Worm (Caenorhabditis elegans): ENCODE results near the gene ZK1236.1.
A peak's percentile ranks its signal among the peaks of the same experiment; 100 is the strongest.

Gene ZK1236.1

DNA sequence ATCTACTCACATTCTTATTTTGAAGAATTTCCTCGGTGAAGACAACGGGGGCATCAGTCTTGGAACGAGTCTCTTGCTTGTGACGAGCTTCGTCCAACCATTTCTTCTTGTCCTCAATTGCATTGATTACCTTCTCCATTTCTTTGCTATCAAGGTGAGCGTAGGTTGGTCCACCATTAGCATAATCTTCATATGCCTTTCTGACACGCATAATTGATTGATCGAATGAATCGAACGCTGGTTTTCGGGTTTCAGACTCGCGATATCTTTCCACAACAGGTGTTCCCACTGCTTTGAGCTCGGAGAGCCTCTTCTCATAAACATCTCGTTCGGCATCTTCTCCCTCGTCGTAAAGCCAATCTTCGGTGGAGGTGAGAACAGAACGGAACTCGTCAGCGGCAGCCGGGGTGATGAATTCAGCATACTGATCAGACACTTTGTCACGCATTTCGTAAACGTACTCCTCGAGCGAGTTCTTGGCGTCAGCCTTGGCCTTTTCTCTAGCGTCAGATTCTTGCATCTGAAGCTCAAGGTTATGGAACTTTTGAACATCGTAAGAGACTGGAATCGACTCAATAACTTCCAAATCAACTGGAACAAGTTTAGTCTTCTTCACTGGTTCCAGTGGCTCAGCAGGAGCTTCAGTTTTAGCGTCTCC, 15.5 kb downstream of the ZK1236.1 start:
- TF ChIP-seq W03F9.2 (tag; optimal IDR thresholded peaks at IDR 0.05) (no peak), dao-5 (tag; optimal IDR thresholded peaks at IDR 0.05) (no peak), him-1 (tag; optimal IDR thresholded peaks at IDR 0.05) (no peak)

ce11 chrIII:8446061-8446460, 17.0 kb downstream of the ZK1236.1 start:
- TF ChIP-seq him-1 (tag; optimal IDR thresholded peaks at IDR 0.05) (no peak), dao-5 (tag; optimal IDR thresholded peaks at IDR 0.05) (no peak), W03F9.2 (tag; optimal IDR thresholded peaks at IDR 0.05) (no peak)

DNA sequence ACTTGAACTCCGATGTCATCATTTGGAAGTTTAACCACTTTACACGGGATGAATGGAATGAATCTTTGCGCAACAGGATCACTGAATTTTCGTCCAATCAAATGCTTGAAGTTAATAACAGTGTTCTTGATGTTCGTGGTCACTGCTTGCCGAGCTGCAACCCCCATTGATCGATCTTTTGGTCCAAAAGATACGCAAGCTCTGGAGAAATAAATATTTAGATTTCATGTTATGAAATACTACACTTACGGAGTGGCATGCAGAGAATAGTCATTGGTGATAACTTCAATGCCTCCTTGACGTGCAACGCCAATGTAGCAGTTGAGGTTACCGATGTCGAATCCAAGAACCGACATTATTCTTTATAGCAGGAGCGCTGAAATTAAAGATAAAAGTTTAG, 17.4 kb downstream of the ZK1236.1 start, which contains the start of gene hsp-110:
hsp-110 (minus strand) TSS at position 376 of the 400 bp plus-strand sequence.
- TF ChIP-seq dao-5 (tag; optimal IDR thresholded peaks at IDR 0.05) = no peak
- no peak for TF ChIP-seq W03F9.2 (tag; optimal IDR thresholded peaks at IDR 0.05)
- no peak for TF ChIP-seq him-1 (tag; optimal IDR thresholded peaks at IDR 0.05)

- TF ChIP-seq him-1 (tag; optimal IDR thresholded peaks at IDR 0.05) (peak; percentile 58), W03F9.2 (tag; optimal IDR thresholded peaks at IDR 0.05) (peak; percentile 96), dao-5 (tag; optimal IDR thresholded peaks at IDR 0.05) (no peak)
These were observed 17.9 kb downstream of the ZK1236.1 start, which contains the start of gene rpn-3 for ce11 chrIII:8446940-8447403. Gene rpn-3, plus strand, starts transcription at chrIII:8447353.

DNA sequence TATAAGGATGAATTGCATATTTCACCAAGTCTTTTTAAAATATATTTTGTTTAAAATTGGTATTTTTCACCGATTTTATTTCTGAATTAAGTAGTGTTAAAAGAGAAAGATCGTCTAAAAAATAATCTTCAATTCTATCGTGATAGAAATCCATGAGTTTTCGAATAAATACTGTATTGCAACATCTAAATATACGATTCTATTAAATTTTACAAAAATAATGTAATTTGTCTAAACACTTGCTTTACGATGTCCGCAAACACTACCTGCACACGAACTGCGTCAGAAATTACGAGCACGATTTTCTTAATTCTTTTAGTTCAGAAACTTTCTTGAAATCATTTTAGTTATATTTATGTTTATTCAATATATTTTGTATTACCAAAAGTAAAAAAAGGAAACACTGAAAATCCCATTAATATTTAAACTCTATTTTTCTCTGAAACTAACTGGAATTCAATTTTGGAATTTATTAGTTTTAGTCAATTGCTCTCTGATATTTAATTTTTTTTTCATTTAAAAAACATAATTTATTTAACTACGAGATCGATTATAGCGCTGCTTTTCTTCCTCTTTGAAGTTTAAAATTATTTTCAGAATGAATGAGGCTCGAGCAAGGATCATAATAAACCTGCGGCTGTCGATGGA, 20.2 kb downstream of the ZK1236.1 start, which contains the start of gene mrpl-32:
mrpl-32 (plus strand) TSS at position 598 of the 648 bp plus-strand sequence.
- TF ChIP-seq W03F9.2 (tag; optimal IDR thresholded peaks at IDR 0.05) (peak; percentile 61), dao-5 (tag; optimal IDR thresholded peaks at IDR 0.05) (no peak), him-1 (tag; optimal IDR thresholded peaks at IDR 0.05) (no peak)

ce11 chrIII:8450494-8450893, 21.4 kb downstream of the ZK1236.1 start:
- TF ChIP-seq dao-5 (tag; optimal IDR thresholded peaks at IDR 0.05) = no peak
- TF ChIP-seq him-1 (tag; optimal IDR thresholded peaks at IDR 0.05) = no peak
- no peak for TF ChIP-seq W03F9.2 (tag; optimal IDR thresholded peaks at IDR 0.05)

DNA sequence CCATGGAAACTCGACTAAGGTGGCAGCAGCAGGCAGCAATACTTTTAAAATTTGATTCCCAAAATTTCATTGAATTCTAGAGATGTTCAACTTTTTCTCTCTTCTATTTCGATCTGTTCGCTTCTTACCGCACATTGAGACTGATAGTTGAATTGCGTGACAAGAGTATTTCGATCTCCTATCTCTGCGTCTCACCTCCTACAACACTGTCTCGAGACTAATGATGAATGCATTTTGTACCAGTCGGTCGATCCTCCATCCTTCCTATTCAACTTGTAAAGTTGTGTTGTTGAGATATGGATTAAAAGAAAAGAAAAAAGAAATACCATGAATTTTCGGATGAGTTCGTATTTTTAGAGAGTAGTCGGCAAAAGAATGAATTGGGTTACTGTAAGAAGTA, 22.1 kb downstream of the ZK1236.1 start:
- no peak for TF ChIP-seq dao-5 (tag; optimal IDR thresholded peaks at IDR 0.05)
- TF ChIP-seq W03F9.2 (tag; optimal IDR thresholded peaks at IDR 0.05) = no peak
- TF ChIP-seq him-1 (tag; optimal IDR thresholded peaks at IDR 0.05) = no peak

ce11 chrIII:8457605-8458004, 28.5 kb downstream of the ZK1236.1 start:
- TF ChIP-seq dao-5 (tag; optimal IDR thresholded peaks at IDR 0.05) (no peak), W03F9.2 (tag; optimal IDR thresholded peaks at IDR 0.05) (no peak), him-1 (tag; optimal IDR thresholded peaks at IDR 0.05) (no peak)

- no peak for TF ChIP-seq W03F9.2 (tag; optimal IDR thresholded peaks at IDR 0.05)
- no peak for TF ChIP-seq him-1 (tag; optimal IDR thresholded peaks at IDR 0.05)
- no peak for TF ChIP-seq dao-5 (tag; optimal IDR thresholded peaks at IDR 0.05)
These were observed 32.3 kb downstream of the ZK1236.1 start for ce11 chrIII:8461410-8461809.

DNA sequence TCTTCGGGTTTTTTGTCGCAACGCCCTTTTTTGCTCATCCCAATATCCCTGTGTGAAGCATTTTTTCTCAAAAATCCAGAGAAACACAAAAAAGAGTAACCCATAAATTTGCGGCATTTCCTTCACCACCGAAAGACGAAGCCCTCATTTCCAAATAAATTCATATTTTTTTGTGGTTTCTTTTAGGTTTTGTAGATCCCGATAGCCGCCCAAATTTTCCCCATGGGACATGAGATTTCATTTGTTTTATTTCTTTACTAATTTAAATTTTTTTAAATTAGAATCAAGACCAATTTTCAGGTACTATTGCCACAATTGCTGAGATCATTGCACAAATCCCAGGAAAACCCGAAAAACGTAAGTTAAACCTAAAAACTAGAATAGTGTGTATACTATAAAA, 37.6 kb downstream of the ZK1236.1 start, which contains the start of gene mig-39:
mig-39 (plus strand) TSS at position 301 of the 400 bp plus-strand sequence.
- TF ChIP-seq W03F9.2 (tag; optimal IDR thresholded peaks at IDR 0.05) (no peak), him-1 (tag; optimal IDR thresholded peaks at IDR 0.05) (no peak), dao-5 (tag; optimal IDR thresholded peaks at IDR 0.05) (no peak)

ce11 chrIII:8467520-8467919, 38.4 kb downstream of the ZK1236.1 start:
- no peak for TF ChIP-seq him-1 (tag; optimal IDR thresholded peaks at IDR 0.05)
- no peak for TF ChIP-seq W03F9.2 (tag; optimal IDR thresholded peaks at IDR 0.05)
- TF ChIP-seq dao-5 (tag; optimal IDR thresholded peaks at IDR 0.05) = no peak

ce11 chrIII:8473292-8473691, 44.2 kb downstream of the ZK1236.1 start:
- no peak for TF ChIP-seq dao-5 (tag; optimal IDR thresholded peaks at IDR 0.05)
- TF ChIP-seq him-1 (tag; optimal IDR thresholded peaks at IDR 0.05) = no peak
- TF ChIP-seq W03F9.2 (tag; optimal IDR thresholded peaks at IDR 0.05) = no peak

DNA sequence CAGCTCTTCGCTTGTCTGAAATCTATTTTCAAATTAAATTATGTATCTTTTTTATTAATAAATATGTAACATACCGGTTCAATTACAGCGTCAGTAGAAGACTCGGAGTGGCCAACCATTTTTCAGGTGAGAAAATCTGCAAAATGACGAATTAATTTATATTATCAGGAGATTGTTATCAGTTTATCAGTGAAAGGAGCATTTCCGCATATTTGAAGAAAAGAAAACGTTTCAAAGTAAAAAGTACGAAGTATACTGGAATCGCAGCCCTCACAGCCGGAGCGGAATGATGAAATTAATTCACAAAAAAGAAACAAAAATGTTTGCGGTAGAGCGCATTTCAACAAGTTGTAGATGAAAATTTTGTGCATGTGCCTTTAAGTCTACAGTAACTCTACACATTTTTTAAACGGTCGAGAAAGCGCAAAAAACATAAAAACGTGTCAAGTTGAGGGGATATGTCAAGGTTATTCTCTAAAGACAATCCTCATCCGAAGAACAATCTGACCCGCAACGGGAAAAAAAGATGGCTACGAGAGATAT, 50.3 kb downstream of the ZK1236.1 start:
- TF ChIP-seq him-1 (tag; optimal IDR thresholded peaks at IDR 0.05) = no peak
- no peak for TF ChIP-seq W03F9.2 (tag; optimal IDR thresholded peaks at IDR 0.05)

DNA sequence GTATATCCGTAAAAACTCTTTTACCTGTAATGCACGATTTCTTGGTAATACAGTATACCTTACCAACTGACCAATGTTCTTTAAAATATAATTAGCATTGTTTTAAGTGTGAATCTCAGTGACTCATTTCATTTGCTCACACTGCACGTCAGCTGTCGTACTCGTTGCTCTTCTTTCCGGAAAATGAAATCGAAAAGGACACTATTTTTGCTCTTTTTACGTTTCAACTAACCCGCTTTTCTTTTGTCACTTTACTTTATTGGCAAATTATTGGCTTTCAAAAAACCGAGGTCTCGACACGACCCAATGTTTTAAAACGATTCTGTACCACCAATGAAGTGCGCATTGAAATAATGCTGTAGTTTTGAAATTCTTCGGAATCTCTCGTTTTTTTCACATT, 51.3 kb downstream of the ZK1236.1 start, which contains the start of gene F42H10.6:
F42H10.6 (minus strand) TSS at position 101 of the 400 bp plus-strand sequence.
- TF ChIP-seq dao-5 (tag; optimal IDR thresholded peaks at IDR 0.05) (no peak), him-1 (tag; optimal IDR thresholded peaks at IDR 0.05) (no peak), W03F9.2 (tag; optimal IDR thresholded peaks at IDR 0.05) (no peak)
